Worm (Caenorhabditis elegans) whole organism, L4/young adult: ENCODE data around the gene sru-48.

Experiments
- W03F9.2 ChIP-seq: fragments of 150-350 bp; optimal IDR thresholded peaks from 2 replicates; lab custom pipeline; 2014; ENCODE audit warnings: missing biosample characterization, missing genetic modification characterization
- dao-5 ChIP-seq: sonication (generic microtip); optimal IDR thresholded peaks from 2 replicates; lab custom pipeline; 2016; ENCODE audit warnings: missing genotype, missing genetic modification characterization, moderate library complexity, missing compliant biosample characterization
- him-1 ChIP-seq: sonication (generic microtip); optimal IDR thresholded peaks from 2 replicates; lab custom pipeline; 2016; ENCODE audit warnings: missing genotype, missing genetic modification reagents, missing genetic modification characterization, missing compliant biosample characterization

ce11 chrX:5154278-5154677, 25.7 kb upstream of the sru-48 start, which contains the start of gene C31H2.3:
- no peak for TF ChIP-seq dao-5 (tag; lab: Kevin White, UChicago)
- no peak for TF ChIP-seq him-1 (tag; lab: Kevin White, UChicago)
- no peak for TF ChIP-seq W03F9.2 (tag; lab: Kevin White, UChicago)
